Worm (Caenorhabditis elegans): ENCODE measurements around the gene F54C8.6.

- TF ChIP-seq B0035.1 (tag; optimal IDR thresholded peaks at IDR 0.05) (no peak), snpc-1.3 (tag; optimal IDR thresholded peaks at IDR 0.05; ENCODE audit: insufficient read depth) (no peak), snpc-3.4 (tag; optimal IDR thresholded peaks at IDR 0.05) (no peak), C06A6.2 (GFP tag; conservative IDR thresholded peaks at IDR 0.05) (no peak), madf-6 (GFP tag; IDR thresholded peaks at IDR 0.05) (peak; percentile 35), madf-3 (GFP tag; IDR thresholded peaks at IDR 0.05) (no peak), ceh-58 (GFP tag; IDR thresholded peaks at IDR 0.05) (no peak), F22D6.2 (tag; optimal IDR thresholded peaks at IDR 0.05) (no peak)
Observed at ce11 chrIII:9441133-9441532, 8.6 kb downstream of the F54C8.6 start, which contains the start of gene emb-30.
